Worm (Caenorhabditis elegans): Measurements from ENCODE around the gene T04C12.9.

ce11 chrV:11046730-11047129 is 16.3 kb downstream of the T04C12.9 start, which contains the start of gene dhs-18:
- TF ChIP-seq ztf-4 (tag; optimal IDR thresholded peaks at IDR 0.05) = no peak
- no peak for TF ChIP-seq F13H6.1 (tag; optimal IDR thresholded peaks at IDR 0.05)
- no peak for TF ChIP-seq elt-3 (tag; optimal IDR thresholded peaks at IDR 0.05)
- no peak for TF ChIP-seq ZK546.5 (tag; optimal IDR thresholded peaks at IDR 0.05)
- no peak for TF ChIP-seq alr-1 (tag; optimal IDR thresholded peaks at IDR 0.05)
